Worm (Caenorhabditis elegans): ENCODE data around the gene spsb-1.

DNA sequence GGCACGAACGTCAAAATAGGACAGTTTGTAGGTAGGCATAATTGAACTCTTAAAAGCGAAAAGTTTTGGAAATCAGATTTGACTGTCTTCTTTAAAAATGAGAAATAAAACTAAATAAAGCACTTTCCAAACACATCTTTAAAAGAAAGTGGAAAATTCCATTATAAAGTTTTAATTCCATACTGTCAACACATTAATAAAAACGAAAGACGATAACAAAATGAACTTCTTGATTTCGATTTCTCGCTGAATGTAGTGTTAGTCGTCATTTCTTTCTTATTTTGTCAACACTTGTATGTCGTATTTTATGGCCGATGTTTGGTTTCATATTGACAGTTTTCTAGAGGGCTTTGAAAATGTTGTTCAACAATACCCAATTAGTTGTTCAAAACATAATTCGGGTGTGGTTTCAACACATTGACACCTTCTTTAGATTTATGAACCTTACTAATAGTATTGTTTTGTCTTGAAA is 26.7 kb upstream of the spsb-1 start, which contains the start of gene gst-29:
- TF ChIP-seq skn-1 (tag; optimal IDR thresholded peaks at IDR 0.05) (no peak), unc-39 (tag; optimal IDR thresholded peaks at IDR 0.05) (no peak), nhr-25 (tag; optimal IDR thresholded peaks at IDR 0.05) (no peak), snpc-4 (tag; optimal IDR thresholded peaks at IDR 0.05) (no peak), aly-2 (tag; optimal IDR thresholded peaks at IDR 0.05) (no peak), unc-62 (GFP tag; optimal IDR thresholded peaks at IDR 0.05) (no peak), blmp-1 (tag; optimal IDR thresholded peaks at IDR 0.05; ENCODE audit: insufficient read depth) (no peak), nhr-77 (tag; optimal IDR thresholded peaks at IDR 0.05) (no peak), ztf-11 (tag; optimal IDR thresholded peaks at IDR 0.05) (no peak), lin-13 (GFP tag; optimal IDR thresholded peaks at IDR 0.05) (no peak), sma-3 (GFP tag; optimal IDR thresholded peaks at IDR 0.05) (no peak), elt-3 (tag; optimal IDR thresholded peaks at IDR 0.05) (no peak), lin-39 (tag; optimal IDR thresholded peaks at IDR 0.05) (no peak), nhr-129 (tag; optimal IDR thresholded peaks at IDR 0.05) (no peak)
